Fruit fly (Drosophila melanogaster) whole organism, wandering third instar larva: ENCODE results near the gene Mur2B.

Experiments used
- Abd-B ChIP-seq: fragments of >200 bp; optimal IDR thresholded peaks from 2 replicates; lab custom pipeline; 2017; ENCODE audit warnings: missing biosample characterization, missing genetic modification characterization
- CrebA ChIP-seq: fragments of 200-800 bp; sonication (Bioruptor generic); optimal IDR thresholded peaks from 2 replicates; lab custom pipeline; 2016; ENCODE audit warnings: missing biosample characterization, mild to moderate bottlenecking, missing genetic modification characterization, borderline replicate concordance
- Dfd ChIP-seq: fragments of >200 bp; optimal IDR thresholded peaks from 2 replicates; lab custom pipeline; 2017; ENCODE audit warnings: missing biosample characterization, missing genetic modification characterization
- GATAd ChIP-seq: sonication (Bioruptor generic); optimal IDR thresholded peaks from 2 replicates; lab custom pipeline; 2016; ENCODE audit warnings: missing biosample characterization, missing genetic modification characterization
- Jra ChIP-seq: sonication (Bioruptor generic); optimal IDR thresholded peaks from 2 replicates; lab custom pipeline; 2016; ENCODE audit warnings: missing biosample characterization, missing genetic modification characterization
- Mio ChIP-seq: sonication (Bioruptor generic); optimal IDR thresholded peaks from 2 replicates; lab custom pipeline; 2016; ENCODE audit warnings: missing biosample characterization, missing genetic modification characterization
- Myc ChIP-seq: fragments of >200 bp; optimal IDR thresholded peaks from 2 replicates; lab custom pipeline; 2017
- Vsx2 ChIP-seq: fragments of 200-300, 225-300 bp; sonication (Bioruptor generic); optimal IDR thresholded peaks from 2 replicates; lab custom pipeline; 2018; ENCODE audit warnings: missing biosample characterization, missing genetic modification characterization; ENCODE audit not compliant: partially characterized antibody
- br ChIP-seq: fragments of 200-800 bp; sonication (Bioruptor generic); optimal IDR thresholded peaks from 2 replicates; lab custom pipeline; 2016; ENCODE audit warnings: missing biosample characterization, missing genetic modification characterization
- dsf ChIP-seq: sonication (Bioruptor generic); optimal IDR thresholded peaks from 2 replicates; lab custom pipeline; 2016; ENCODE audit warnings: missing biosample characterization, missing genetic modification characterization, borderline replicate concordance
- fru ChIP-seq: fragments of 200-800 bp; sonication (Bioruptor generic); optimal IDR thresholded peaks from 3 replicates; lab custom pipeline; 2016; ENCODE audit warnings: missing biosample characterization, mild to moderate bottlenecking, missing genetic modification characterization
- h ChIP-seq: fragments of 200-800 bp; sonication (Bioruptor generic); optimal IDR thresholded peaks from 3 replicates; lab custom pipeline; 2016; ENCODE audit warnings: missing biosample characterization, mild to moderate bottlenecking, missing genetic modification characterization
- psq ChIP-seq: fragments of 200-800 bp; sonication (Bioruptor generic); optimal IDR thresholded peaks from 3 replicates; lab custom pipeline; 2017; ENCODE audit warnings: missing biosample characterization, mild to moderate bottlenecking, missing genetic modification characterization, moderate library complexity
- usp ChIP-seq: fragments of >200 bp; optimal IDR thresholded peaks from 2 replicates; lab custom pipeline; 2017; ENCODE audit warnings: missing biosample characterization, missing genetic modification characterization

DNA sequence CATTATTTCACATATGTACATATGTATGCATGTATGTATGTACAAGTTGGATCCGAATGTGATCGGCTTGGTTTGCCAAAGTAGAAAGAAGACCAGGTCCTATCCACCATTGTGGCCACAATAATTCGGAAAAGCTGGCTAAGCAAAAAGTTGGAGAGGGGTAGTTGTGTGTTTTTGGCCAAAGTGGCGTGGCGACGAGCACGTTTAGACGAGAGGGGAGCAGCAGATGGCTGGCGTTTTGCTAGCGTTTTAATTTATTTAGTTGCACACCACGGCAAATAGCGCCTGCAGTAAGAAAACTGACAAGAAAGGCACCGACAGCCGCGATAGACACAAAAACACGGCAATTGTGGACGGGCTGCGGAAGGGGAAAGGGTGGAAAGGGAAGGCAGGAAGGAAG, 43.4 kb downstream of the Mur2B start:
- no peak for TF ChIP-seq CrebA
- TF ChIP-seq Vsx2 (GFP tag; lab: Kevin White, UChicago) = no peak
- TF ChIP-seq fru (GFP tag; lab: Kevin White, UChicago) = no peak
- TF ChIP-seq psq (GFP tag; lab: Kevin White, UChicago) = no peak
- no peak for TF ChIP-seq Abd-B (GFP tag; lab: Kevin White, UChicago)
- no peak for TF ChIP-seq br (GFP tag; lab: Kevin White, UChicago)
- no peak for TF ChIP-seq Mio (GFP tag; lab: Kevin White, UChicago)
- no peak for TF ChIP-seq h (GFP tag; lab: Kevin White, UChicago)
- TF ChIP-seq usp (GFP tag; lab: Kevin White, UChicago) = no peak
- TF ChIP-seq Myc (lab: Kevin White, UChicago) = no peak
- no peak for TF ChIP-seq Dfd (GFP tag; lab: Kevin White, UChicago)
- no peak for TF ChIP-seq dsf (GFP tag; lab: Kevin White, UChicago)
- no peak for TF ChIP-seq GATAd
- no peak for TF ChIP-seq Jra (GFP tag; lab: Kevin White, UChicago)
